Worm (Caenorhabditis elegans): ENCODE results near the gene spp-5.
A peak's percentile ranks its signal among the peaks of the same experiment; 100 is the strongest.

spp-5 gene

DNA sequence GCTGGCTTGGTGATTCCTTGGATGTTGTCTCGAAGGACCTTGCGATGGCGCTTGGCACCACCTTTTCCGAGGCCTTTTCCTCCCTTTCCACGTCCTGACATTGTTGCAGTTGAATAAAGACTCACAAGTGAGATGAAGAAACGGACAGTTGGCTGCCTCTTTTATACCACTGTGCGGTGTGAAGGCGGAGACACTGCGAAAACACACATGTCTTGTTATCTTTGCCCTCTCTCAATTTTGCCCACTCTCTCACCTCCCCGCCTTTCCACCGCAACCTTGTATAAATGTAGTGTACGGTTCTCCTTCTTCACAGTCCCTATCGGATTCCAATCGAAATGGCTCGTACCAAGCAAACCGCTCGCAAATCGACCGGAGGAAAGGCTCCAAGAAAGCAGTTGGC is 10.4 kb downstream of the spp-5 start, which contains the start of the genes his-38 and his-40:
Gene his-38 (minus strand): TSS at position 101 of the 400 bp plus-strand sequence.
Gene his-40 (plus strand): TSS at position 336 of the 400 bp plus-strand sequence.
- TF ChIP-seq ztf-4 (tag; optimal IDR thresholded peaks at IDR 0.05) (no peak), lsy-12 (tag; optimal IDR thresholded peaks at IDR 0.05) (no peak), pqm-1 (tag; optimal IDR thresholded peaks at IDR 0.05) (no peak), nhr-43 (tag; optimal IDR thresholded peaks at IDR 0.05; ENCODE audit: poor library complexity, severe bottlenecking) (no peak), nfya-1 (tag; optimal IDR thresholded peaks at IDR 0.05; ENCODE audit: insufficient read depth) (no peak)

DNA sequence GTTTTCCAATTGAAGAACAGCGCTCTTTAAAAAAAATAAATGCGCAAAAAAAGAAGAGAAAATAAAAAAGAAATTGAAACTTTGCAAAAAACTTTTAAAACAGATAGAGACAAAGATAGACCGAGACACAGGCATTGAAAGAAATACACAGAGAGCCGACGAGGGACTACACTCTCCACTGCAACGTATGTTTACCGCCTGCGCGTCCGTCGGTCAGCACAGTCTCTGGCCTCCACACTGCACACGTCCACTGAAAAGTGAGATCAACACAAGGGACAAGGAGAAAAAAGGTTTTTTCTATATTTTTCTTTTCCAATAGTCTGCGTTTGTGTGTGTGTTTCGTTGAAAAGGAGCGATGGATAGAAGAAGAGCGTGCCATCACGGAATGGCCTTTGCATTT is 13.7 kb downstream of the spp-5 start:
- TF ChIP-seq elt-2 (tag; optimal IDR thresholded peaks at IDR 0.05) (no peak), ama-1 (optimal IDR thresholded peaks at IDR 0.05) (no peak), eor-1 (tag; optimal IDR thresholded peaks at IDR 0.05) (no peak), pha-4 (tag; optimal IDR thresholded peaks at IDR 0.05) (peak; percentile 74), skn-1 (tag; optimal IDR thresholded peaks at IDR 0.05) (no peak), mdl-1 (tag; optimal IDR thresholded peaks at IDR 0.05) (peak; percentile 12), egl-5 (tag; optimal IDR thresholded peaks at IDR 0.05) (no peak), ceh-28 (tag; optimal IDR thresholded peaks at IDR 0.05) (peak; percentile 48), tbx-2 (tag; optimal IDR thresholded peaks at IDR 0.05) (no peak), R02D3.7 (tag; optimal IDR thresholded peaks at IDR 0.05) (peak; percentile 1), ceh-82 (tag; optimal IDR thresholded peaks at IDR 0.05) (no peak), elt-3 (tag; optimal IDR thresholded peaks at IDR 0.05) (no peak), zag-1 (tag; optimal IDR thresholded peaks at IDR 0.05) (no peak), nfya-1 (tag; optimal IDR thresholded peaks at IDR 0.05; ENCODE audit: insufficient read depth) (peak; percentile 72), egl-27 (tag; optimal IDR thresholded peaks at IDR 0.05) (peak; percentile 30), nhr-11 (tag; optimal IDR thresholded peaks at IDR 0.05) (no peak), pqm-1 (tag; optimal IDR thresholded peaks at IDR 0.05) (no peak), lin-15B (tag; optimal IDR thresholded peaks at IDR 0.05) (peak; percentile 35), sea-2 (GFP tag; optimal IDR thresholded peaks at IDR 0.05) (no peak), fkh-10 (GFP tag; optimal IDR thresholded peaks at IDR 0.05) (no peak), nhr-76 (tag; optimal IDR thresholded peaks at IDR 0.05) (no peak), hmg-11 (tag; optimal IDR thresholded peaks at IDR 0.05) (peak; percentile 66)

DNA sequence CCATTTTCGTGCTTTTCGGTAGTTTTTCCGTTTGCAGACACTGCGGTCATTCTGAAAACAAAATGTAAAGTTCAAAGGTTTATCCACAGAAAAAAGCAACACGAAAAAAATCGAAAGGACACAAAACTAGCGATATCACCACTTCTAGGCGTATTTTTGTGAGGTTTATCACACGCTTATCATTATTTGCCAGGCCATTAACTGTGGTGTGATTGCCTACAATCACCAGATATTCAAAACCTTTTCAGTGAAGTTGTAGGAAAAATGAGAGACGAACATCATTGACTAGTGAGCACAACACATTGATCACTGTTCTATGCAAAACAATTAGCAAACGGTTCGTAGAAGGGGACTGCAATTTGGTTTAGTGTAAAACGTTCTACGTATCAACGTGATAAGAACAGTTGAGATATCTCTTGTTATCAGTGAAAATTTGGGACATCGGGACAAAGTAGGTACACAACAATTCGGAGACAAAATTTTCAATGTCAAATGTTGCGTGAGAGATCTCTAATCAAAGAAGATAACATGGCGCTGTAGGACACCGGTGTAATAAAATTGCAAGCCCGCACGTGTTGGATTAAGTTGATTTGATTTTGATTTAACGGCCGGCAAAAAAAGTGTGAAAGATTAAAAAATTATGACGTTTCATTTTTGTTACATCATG is 14.5 kb downstream of the spp-5 start, which contains the start of gene sur-5:
Gene sur-5 (minus strand): TSS at position 51 of the 667 bp plus-strand sequence.
- TF ChIP-seq ceh-82 (tag; optimal IDR thresholded peaks at IDR 0.05) (no peak), unc-62 (GFP tag; optimal IDR thresholded peaks at IDR 0.05) (no peak), ztf-4 (tag; optimal IDR thresholded peaks at IDR 0.05) (no peak), elt-3 (tag; optimal IDR thresholded peaks at IDR 0.05) (peak in 2 of 3 experiments; percentile 88 to 90), nhr-23 (tag; optimal IDR thresholded peaks at IDR 0.05) (peak; percentile 54), ama-1 (optimal IDR thresholded peaks at IDR 0.05) (no peak), pqm-1 (tag; optimal IDR thresholded peaks at IDR 0.05) (peak; percentile 64), elt-2 (tag; optimal IDR thresholded peaks at IDR 0.05) (peak; percentile 97), nhr-25 (tag; optimal IDR thresholded peaks at IDR 0.05) (peak; percentile 17), pha-4 (tag; optimal IDR thresholded peaks at IDR 0.05) (no peak)

DNA sequence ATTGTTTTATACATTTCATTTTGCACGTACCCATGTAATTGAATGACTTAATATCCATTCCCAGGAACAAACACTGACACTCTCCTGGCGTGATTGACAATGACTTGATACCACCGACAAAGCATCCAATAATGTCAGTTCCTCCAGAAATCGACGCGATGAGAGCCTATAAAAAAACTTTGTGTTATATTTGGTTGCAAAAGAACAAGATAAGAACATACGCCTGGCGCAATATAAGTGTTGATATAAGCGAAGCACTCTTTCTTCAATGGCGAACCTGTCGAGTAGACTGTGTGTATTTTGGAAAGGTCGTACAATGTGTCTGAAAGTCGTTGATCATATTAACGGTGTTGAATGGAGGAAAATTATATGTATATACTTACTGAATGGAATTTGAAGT is 17.0 kb downstream of the spp-5 start:
- TF ChIP-seq pqm-1 (tag; optimal IDR thresholded peaks at IDR 0.05) (peak; percentile 36), elt-2 (tag; optimal IDR thresholded peaks at IDR 0.05) (peak; percentile 62), ama-1 (optimal IDR thresholded peaks at IDR 0.05) (no peak), nhr-28 (tag; optimal IDR thresholded peaks at IDR 0.05) (no peak)

DNA sequence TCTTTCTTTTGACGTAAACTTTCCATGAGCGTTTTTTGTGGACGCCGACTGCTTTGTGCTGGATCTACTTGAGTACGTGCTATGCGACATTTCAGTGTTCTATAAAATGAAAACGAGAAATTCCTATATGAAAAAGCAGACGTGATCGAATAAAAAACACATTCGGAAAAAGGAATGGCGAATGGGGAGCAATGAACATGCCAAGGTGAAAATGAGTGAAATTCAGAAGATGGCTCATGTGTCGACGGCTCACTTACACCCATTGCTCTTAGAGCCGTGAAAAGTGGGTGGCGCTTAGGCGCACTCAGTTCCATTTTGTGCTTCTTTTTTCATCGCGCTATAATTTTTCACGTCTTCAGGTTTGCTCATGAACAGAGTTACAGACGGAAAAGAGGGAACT is 21.5 kb downstream of the spp-5 start, which contains the start of gene K03A1.4:
Gene K03A1.4 (minus strand): TSS at position 101 of the 400 bp plus-strand sequence.
- no peak for TF ChIP-seq nhr-12 (tag; optimal IDR thresholded peaks at IDR 0.05)
- TF ChIP-seq ama-1 (optimal IDR thresholded peaks at IDR 0.05) = no peak
- TF ChIP-seq snpc-4 (tag; optimal IDR thresholded peaks at IDR 0.05) = no peak
- no peak for TF ChIP-seq ztf-11 (tag; optimal IDR thresholded peaks at IDR 0.05)
- no peak for TF ChIP-seq nhr-67 (tag; optimal IDR thresholded peaks at IDR 0.05)
- no peak for TF ChIP-seq sea-2 (GFP tag; optimal IDR thresholded peaks at IDR 0.05)
- TF ChIP-seq fkh-10 (GFP tag; optimal IDR thresholded peaks at IDR 0.05) = no peak
- TF ChIP-seq egl-27 (tag; optimal IDR thresholded peaks at IDR 0.05) = no peak
- no peak for TF ChIP-seq zag-1 (tag; optimal IDR thresholded peaks at IDR 0.05)
- TF ChIP-seq egl-5 (tag; optimal IDR thresholded peaks at IDR 0.05) = no peak
- no peak for TF ChIP-seq tbx-2 (tag; optimal IDR thresholded peaks at IDR 0.05)
- no peak for TF ChIP-seq unc-39 (tag; optimal IDR thresholded peaks at IDR 0.05)
- TF ChIP-seq daf-12 (tag; optimal IDR thresholded peaks at IDR 0.05) = no peak
